Fruit fly (Drosophila melanogaster): Measurements from ENCODE around the gene CG31156.

The CG31156 gene

dm6 chr3R:22626842-22627392 is 13.5 kb upstream of the CG31156 start (continued):
- peak; percentile 35 for TF ChIP-seq her (GFP tag; optimal IDR thresholded peaks at IDR 0.05)
- peak; percentile 59 for TF ChIP-seq CG2120 (GFP tag; optimal IDR thresholded peaks at IDR 0.05)
- peak; percentile 49 for TF ChIP-seq unpg (GFP tag; optimal IDR thresholded peaks at IDR 0.05)
- TF ChIP-seq CG11504 (tag; optimal IDR thresholded peaks at IDR 0.05) = peak; percentile 25
- TF ChIP-seq CG9817 (tag; optimal IDR thresholded peaks at IDR 0.05) = peak; percentile 12
- peak; percentile 35 to 92 for TF ChIP-seq bsh (GFP tag; optimal IDR thresholded peaks at IDR 0.05)
- peak; percentile 81 for TF ChIP-seq mirr (GFP tag; optimal IDR thresholded peaks at IDR 0.05)
- peak; percentile 40 for TF ChIP-seq grn (GFP tag; optimal IDR thresholded peaks at IDR 0.05)
- no peak for TF ChIP-seq Lhr (GFP tag; optimal IDR thresholded peaks at IDR 0.05)
- TF ChIP-seq dan (GFP tag; IDR thresholded peaks at IDR 0.05) = no peak
- TF ChIP-seq CG4424 (GFP tag; optimal IDR thresholded peaks at IDR 0.05) = peak; percentile 1
- TF ChIP-seq Gug (GFP tag; IDR thresholded peaks at IDR 0.05) = no peak
- peak; percentile 11 for TF ChIP-seq CG10654 (GFP tag; optimal IDR thresholded peaks at IDR 0.05)
- peak; percentile 47 for TF ChIP-seq BtbVII (GFP tag; optimal IDR thresholded peaks at IDR 0.05)
- peak in 1 of 2 experiments; percentile 33 for TF ChIP-seq tll (GFP tag; optimal IDR thresholded peaks at IDR 0.05)
- TF ChIP-seq Bteb2 (GFP tag; optimal IDR thresholded peaks at IDR 0.05) = peak; percentile 50
- peak; percentile 48 for TF ChIP-seq CG15269 (tag; optimal IDR thresholded peaks at IDR 0.05)
- peak; percentile 67 for TF ChIP-seq CG13296 (GFP tag; optimal IDR thresholded peaks at IDR 0.05)
- TF ChIP-seq Adf1 (GFP tag; IDR thresholded peaks at IDR 0.05) = peak; percentile 63
- TF ChIP-seq CG4282 (GFP tag; optimal IDR thresholded peaks at IDR 0.05) = peak; percentile 11
- peak; percentile 47 for TF ChIP-seq repo (GFP tag; optimal IDR thresholded peaks at IDR 0.05)
- TF ChIP-seq ac (GFP tag; optimal IDR thresholded peaks at IDR 0.05) = peak; percentile 9
- TF ChIP-seq CG10543 (GFP tag; optimal IDR thresholded peaks at IDR 0.05) = peak; percentile 82
- peak; percentile 30 for TF ChIP-seq CG14965 (GFP tag; optimal IDR thresholded peaks at IDR 0.05; ENCODE audit: borderline replicate concordance)
- TF ChIP-seq Sin3A (optimal IDR thresholded peaks at IDR 0.05) = no peak
- peak; percentile 64 for TF ChIP-seq CG10209 (GFP tag; optimal IDR thresholded peaks at IDR 0.05)
- peak; percentile 3 for TF ChIP-seq CG1529 (GFP tag; optimal IDR thresholded peaks at IDR 0.05)
- peak; percentile 26 for TF ChIP-seq luna (GFP tag; optimal IDR thresholded peaks at IDR 0.05)
- peak; percentile 29 for TF ChIP-seq Camta (GFP tag; optimal IDR thresholded peaks at IDR 0.05)
- peak; percentile 77 for TF ChIP-seq HmgZ (tag; optimal IDR thresholded peaks at IDR 0.05)
- peak; percentile 69 for TF ChIP-seq odd (GFP tag; optimal IDR thresholded peaks at IDR 0.05)
- peak; percentile 60; the same call in 1 of the 2 replicates for TF ChIP-seq bowl (GFP tag; IDR thresholded peaks at IDR 0.05)
- peak in 1 of 2 experiments; percentile 85 for TF ChIP-seq insv (GFP tag; optimal IDR thresholded peaks at IDR 0.05)
- no peak for TF ChIP-seq Stat92E (GFP tag; optimal IDR thresholded peaks at IDR 0.05)
- peak; percentile 48 for TF ChIP-seq CG13287 (GFP tag; IDR thresholded peaks at IDR 0.05; ENCODE audit: partially characterized antibody)
- TF ChIP-seq rib (GFP tag; IDR thresholded peaks at IDR 0.05) = peak; percentile 21; the same call in 1 of the 2 replicates
- no peak for TF ChIP-seq Usf (GFP tag; optimal IDR thresholded peaks at IDR 0.05)
- TF ChIP-seq Hr51 (GFP tag; optimal IDR thresholded peaks at IDR 0.05) = peak; percentile 5 to 18
- TF ChIP-seq CG18262 (tag; optimal IDR thresholded peaks at IDR 0.05) = peak; percentile 16
- peak; percentile 13 for TF ChIP-seq CG18011 (GFP tag; optimal IDR thresholded peaks at IDR 0.05)
- no peak for TF ChIP-seq CG3995 (GFP tag; optimal IDR thresholded peaks at IDR 0.05)
- peak; percentile 36 for TF ChIP-seq CG7786 (GFP tag; optimal IDR thresholded peaks at IDR 0.05)
- TF ChIP-seq Fer3 (tag; optimal IDR thresholded peaks at IDR 0.05) = peak; percentile 63
- TF ChIP-seq CG17802 (tag; optimal IDR thresholded peaks at IDR 0.05) = no peak
- TF ChIP-seq E2f1 (GFP tag; IDR thresholded peaks at IDR 0.05) = no peak; the same call in 1 of the 2 replicates
- no peak for TF ChIP-seq mam (GFP tag; optimal IDR thresholded peaks at IDR 0.05)
- peak; percentile 93 for TF ChIP-seq Med (GFP tag)
- peak; percentile 14 for TF ChIP-seq CG14710 (tag; optimal IDR thresholded peaks at IDR 0.05)
- peak; percentile 63 for TF ChIP-seq CG2678 (tag; optimal IDR thresholded peaks at IDR 0.05)
